Fruit fly (Drosophila melanogaster): ENCODE measurements around the gene CG9948.

The CG9948 gene

DNA sequence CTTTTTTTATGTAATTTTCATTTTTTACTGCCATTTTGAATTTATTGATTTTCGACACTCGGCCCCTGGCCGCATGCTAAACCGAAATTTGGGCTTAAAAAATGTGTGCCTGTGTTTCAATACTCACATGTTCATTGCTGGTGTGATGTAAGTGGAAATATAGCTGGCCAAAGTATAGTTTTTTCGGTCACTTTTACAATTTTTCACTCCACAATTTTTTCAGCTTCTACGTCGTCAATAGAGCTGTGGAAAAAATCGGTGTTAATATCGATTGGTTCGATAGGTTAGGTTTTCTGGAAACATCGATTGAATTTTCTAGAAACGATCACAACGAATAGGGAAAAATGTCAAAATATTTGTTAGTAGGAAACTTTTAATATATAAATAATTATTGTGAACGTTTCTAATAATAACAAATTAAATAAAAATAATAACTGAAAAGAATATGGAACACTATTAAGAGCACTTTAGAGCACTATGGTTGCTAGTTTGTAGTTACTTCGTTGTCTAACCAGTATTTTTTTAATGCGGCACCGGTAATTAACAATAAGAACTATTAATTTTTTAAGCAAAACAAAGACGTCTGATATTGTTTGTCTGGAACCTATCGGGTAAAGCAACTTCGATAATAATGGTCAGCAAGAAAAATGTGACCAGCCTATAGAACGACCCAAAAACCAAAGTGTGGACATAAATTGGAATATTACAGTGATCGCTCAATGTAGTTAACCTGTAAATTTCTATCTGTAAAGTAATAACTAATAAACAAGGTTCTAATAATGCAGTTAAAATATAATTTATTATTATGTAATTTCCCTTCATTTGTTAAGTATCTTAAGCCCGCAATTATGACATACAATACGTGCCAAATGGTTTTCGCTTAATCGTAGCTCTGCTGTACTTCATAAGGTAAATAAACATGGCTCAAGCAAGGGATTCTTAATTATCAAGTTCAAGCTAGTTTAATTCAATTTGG lies at the start of gene CG9948, which contains the start of gene CG10077:
Gene CG9948 (plus strand): TSS at position 738 of the 976 bp plus-strand sequence.
Gene CG10077 (minus strand): TSS at position 651 of the 976 bp plus-strand sequence.
- peak; percentile 89 for TF ChIP-seq noc (tag; optimal IDR thresholded peaks at IDR 0.05)

dm6 chr3L:6906758-6907157 lies 49.0 kb upstream of the CG9948 start:
- TF ChIP-seq noc (tag; optimal IDR thresholded peaks at IDR 0.05) = no peak

dm6 chr3L:6911219-6911618 lies 44.6 kb upstream of the CG9948 start:
- no peak for TF ChIP-seq noc (tag; optimal IDR thresholded peaks at IDR 0.05)

DNA sequence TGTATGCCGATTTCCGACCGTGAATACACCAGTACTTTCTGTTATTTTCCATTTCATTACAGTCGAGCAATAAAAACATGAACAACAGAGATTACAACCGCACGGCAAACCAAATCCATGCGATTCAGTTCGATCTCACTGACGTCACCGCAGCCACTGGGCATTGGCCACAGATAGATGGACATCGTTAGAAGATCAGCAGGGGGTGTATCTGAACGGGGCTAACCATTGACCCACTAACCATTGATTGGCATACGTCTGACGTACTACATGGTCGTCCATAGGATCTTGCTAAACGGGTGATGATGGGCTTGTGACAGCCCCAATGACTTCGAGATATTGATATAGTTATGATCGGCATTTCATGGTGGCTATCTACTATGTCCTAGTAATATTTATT lies 42.0 kb upstream of the CG9948 start:
- TF ChIP-seq noc (tag; optimal IDR thresholded peaks at IDR 0.05) = no peak

- no peak for TF ChIP-seq noc (tag; optimal IDR thresholded peaks at IDR 0.05)
Observed at dm6 chr3L:6914776-6915175, 41.0 kb upstream of the CG9948 start, which contains the start of gene Prat2. TSS of gene Prat2 (minus strand) at chr3L:6914876.

DNA sequence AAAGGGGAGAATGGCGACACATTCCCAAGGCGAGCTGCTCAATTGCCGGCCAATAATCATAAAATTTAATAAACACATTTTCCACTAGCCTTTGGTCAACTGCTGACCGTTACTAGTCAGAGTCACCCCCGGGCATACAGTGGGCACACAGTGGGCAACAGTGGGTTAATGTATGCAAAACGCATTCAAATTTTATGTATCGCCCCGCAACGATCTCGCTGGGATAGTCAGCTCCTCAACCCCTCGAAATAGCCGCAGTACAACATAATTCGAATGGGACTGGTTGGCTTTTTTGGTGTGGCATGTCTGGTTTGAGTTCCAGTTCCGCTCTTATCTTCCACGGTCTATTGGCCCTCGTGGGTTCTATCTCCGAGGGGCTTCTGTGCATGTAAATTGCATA lies 36.6 kb upstream of the CG9948 start:
- no peak for TF ChIP-seq noc (tag; optimal IDR thresholded peaks at IDR 0.05)

DNA sequence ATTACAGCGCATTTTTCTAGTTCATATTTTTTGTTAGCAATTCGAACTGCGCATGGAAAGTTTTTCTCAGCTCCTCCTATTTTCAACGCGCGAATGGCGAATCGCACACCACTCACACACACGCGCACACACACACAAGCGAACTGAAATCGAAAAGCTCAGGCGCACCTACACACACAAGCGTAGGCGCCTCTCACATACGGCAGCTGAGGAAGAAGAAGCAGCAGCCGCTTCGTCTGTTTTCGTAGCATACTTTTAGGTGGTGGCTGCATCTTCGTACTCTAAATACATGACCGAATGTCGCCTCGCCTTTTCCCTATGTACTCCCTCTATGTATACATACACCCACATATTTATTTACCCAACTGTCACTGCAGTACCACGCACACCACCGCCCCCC lies 29.9 kb upstream of the CG9948 start:
- TF ChIP-seq noc (tag; optimal IDR thresholded peaks at IDR 0.05) = no peak

- no peak for TF ChIP-seq noc (tag; optimal IDR thresholded peaks at IDR 0.05)
Observed at dm6 chr3L:6931850-6932249, 23.9 kb upstream of the CG9948 start, which contains the start of gene CG45413. TSS of gene CG45413 (minus strand) at chr3L:6931950.

dm6 chr3L:6932626-6933025 lies 23.2 kb upstream of the CG9948 start, which contains the start of gene CG14820:
TSS of gene CG14820 (plus strand) at chr3L:6932926.
- TF ChIP-seq noc (tag; optimal IDR thresholded peaks at IDR 0.05) = no peak

DNA sequence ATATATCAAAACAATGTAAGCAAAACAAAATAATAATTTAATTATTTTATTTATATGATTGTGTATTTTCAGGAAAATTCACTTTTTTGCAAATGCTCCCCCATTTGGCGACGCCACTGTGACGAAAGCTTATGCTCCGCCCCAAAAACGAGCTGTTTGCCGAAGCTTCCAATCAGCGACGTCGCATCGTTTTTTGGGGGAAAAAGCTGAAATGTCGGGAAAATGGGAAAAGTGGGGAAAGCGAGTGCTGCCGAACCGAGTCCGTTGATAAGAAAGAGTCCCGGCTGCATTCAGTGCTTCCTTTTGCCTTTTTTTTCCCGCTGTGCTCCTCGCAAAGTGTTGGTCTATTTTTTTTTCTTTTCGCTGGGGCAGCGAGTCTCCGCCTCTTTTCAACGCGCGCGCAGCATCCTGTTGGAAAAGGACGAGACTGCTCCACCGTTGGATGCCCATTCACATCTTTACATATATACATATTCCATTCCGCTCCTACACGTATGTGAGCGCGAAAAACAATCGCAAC lies 20.9 kb upstream of the CG9948 start:
- no peak for TF ChIP-seq noc (tag; optimal IDR thresholded peaks at IDR 0.05)

DNA sequence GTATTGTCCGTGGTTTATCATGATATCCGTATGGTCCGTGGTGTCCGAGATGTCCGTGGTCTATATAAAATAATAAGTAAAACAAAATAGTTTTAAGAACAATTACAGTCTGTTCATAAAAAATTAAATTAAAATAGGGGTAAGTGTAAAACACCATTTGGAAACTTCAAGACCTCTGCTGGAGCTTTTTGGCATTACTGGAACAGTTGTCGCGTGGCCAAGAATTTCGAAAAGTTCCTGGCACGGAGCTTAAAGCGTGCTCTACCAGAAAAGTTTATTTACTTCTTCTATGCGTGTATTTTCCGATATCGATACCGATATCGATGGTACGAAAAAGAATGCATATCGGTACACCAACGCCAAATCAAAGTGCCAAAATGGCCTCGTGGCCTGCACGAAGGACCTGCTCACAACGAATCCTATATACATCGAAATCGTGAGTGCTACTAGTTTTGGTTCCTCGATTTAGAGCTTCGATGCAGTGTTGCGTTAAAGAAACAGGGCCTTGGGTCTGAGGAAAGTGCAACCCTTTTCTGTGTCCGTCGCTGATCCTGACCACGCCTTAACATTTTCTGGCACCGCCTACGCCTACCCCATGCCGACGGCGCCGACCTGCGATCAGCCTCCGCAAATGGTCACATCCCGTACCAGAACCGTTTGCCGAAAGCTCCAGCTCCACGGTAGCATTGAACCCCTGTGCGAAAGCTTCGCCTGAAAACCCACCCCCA lies 13.5 kb upstream of the CG9948 start:
- no peak for TF ChIP-seq noc (tag; optimal IDR thresholded peaks at IDR 0.05)

DNA sequence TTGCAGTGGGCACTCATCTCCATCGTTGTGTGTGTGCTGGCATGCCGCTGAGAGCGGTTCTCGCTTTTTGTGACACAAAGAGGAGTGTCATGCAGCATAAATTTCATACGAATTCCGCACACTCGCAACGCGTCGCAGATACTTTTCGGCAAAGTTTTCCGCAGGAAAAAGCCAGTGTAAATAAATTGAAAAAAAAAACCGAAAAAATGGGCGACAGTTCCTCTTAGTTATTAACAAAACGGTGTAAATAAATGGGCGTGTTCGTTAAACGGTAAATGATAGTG lies 13.0 kb upstream of the CG9948 start, which contains the start of gene tow:
Gene tow (plus strand): TSS at position 26 of the 284 bp plus-strand sequence.
- no peak for TF ChIP-seq noc (tag; optimal IDR thresholded peaks at IDR 0.05)

DNA sequence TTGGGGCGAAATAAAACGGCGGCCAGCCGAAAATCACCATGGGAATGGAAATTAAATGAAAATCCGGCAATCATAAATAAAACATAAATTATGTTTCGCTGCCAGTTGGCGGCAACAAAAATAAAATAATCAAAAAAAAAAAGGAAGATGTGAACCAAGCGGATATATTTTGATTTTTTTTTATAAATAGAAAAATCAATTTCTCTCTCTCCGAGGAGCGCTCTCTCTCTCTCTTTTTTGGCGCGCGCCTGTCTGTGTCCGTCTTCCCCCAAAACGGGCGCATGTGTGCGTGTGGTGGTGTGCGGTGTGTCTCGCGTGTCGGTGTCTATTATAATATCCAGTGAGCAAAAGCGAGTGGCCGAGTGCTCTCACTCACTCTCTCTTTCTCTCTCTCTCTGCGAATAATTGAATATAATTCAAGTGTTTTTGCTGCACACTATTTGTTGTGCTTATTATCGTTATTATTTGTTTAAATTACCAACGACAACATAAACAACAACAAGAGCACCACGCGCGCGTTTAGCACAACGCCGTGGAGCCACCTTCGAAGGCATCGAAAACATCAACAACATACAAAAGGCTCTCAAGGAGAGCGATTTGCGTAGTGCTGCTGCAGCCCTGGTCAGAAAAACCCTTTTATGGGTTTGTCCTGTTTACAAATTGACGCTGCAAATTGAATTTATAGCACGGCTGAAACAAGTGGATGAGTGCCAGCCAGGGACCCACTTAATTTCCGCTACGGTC lies 12.4 kb upstream of the CG9948 start:
- no peak for TF ChIP-seq noc (tag; optimal IDR thresholded peaks at IDR 0.05)

DNA sequence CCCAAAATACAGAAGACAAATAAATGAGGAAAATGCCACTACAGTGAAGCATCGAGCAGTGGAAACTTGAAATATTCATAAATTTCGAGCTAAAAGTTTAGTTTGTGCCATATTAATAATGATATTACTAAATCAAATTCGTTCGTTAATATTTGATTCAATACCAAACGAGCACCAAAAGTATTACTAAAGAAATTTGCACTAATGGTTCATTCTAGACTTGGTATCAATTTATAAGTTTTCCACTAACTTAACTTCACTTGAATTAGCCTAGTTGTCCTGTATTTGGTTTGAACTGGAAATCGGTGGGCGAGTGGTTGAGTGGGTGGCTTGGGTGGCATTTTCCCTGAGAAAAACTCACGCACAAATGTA lies 11.9 kb upstream of the CG9948 start:
- no peak for TF ChIP-seq noc (tag; optimal IDR thresholded peaks at IDR 0.05)

DNA sequence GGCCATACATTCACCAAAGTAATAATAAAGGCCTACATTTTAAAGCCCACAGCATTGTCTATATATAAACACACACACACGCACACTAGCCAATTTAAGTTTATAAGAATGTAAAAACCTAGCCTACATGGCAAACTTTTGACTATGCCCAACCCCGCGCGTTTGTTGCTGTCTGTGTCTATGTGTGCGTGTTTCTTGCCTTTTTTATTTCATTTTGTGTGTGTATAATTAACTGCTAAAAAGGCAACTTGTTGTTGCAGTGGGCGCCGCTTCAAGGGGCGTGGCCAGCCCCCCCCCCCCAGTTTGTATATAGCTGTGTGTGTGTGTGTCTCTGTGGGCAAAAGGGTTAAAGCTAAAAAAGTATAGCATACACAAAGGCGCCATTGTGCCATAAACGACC lies 10.4 kb upstream of the CG9948 start:
- TF ChIP-seq noc (tag; optimal IDR thresholded peaks at IDR 0.05) = no peak
